Fruit fly (Drosophila melanogaster): ENCODE data around the gene cv-d.

DNA sequence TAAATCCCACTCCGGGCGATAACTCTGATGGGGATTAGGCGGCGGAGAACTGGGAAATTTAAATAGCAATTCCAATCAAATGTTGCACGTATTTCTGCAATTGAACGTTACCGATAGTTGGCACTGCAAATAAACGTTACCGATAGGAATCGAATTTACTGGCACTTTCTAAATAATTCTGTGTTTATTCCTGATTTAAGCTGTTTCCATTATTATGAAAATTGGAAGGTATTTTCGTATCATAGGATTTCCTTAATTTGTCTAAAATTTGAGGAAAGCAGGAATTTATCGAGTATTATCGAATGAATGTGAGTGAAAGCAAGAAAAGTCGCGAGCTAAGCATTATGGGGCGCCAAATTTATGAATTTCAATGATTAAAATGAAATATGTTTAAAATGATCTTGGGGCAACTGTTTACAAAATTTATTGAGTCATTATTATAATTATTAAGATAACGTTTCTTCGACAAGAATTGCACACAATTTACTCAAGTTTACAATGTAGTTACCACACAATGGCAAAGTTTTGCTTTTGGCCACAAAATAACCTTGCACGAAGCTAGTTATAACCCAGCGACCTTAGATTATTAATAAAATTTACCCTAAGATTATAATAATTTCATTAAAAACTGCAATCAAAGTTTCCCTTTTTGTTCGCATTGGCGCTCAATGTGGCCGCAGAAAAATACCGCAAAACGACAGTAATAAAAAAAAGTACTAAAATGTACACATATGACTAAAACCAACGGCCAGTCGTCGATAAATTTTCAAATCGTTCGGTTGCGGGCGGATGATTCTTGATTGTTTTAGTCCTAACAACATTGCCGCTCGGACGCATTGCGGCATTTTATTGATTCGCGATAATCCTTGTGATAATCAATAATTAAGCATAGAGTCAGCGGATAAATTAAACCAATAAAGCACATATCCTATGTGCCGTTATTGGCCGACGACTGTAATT is 49.6 kb downstream of the cv-d start, which contains the start of gene alpha-Man-IIb:
- TF ChIP-seq CG8478 (optimal IDR thresholded peaks at IDR 0.05) (no peak), usp (GFP tag; optimal IDR thresholded peaks at IDR 0.05) (no peak), cas (GFP tag; IDR thresholded peaks at IDR 0.05) (no peak), jing (GFP tag; optimal IDR thresholded peaks at IDR 0.05) (no peak), esg (GFP tag; conservative IDR thresholded peaks at IDR 0.05) (no peak), Vsx1 (GFP tag; optimal IDR thresholded peaks at IDR 0.05) (no peak), exex (tag; optimal IDR thresholded peaks at IDR 0.05) (no peak), ro (GFP tag; IDR thresholded peaks at IDR 0.05) (no peak), hkb (optimal IDR thresholded peaks at IDR 0.05) (no peak), hkb (GFP tag; IDR thresholded peaks at IDR 0.05) (no peak), CG10979 (tag; optimal IDR thresholded peaks at IDR 0.05) (no peak), B-H1 (GFP tag; IDR thresholded peaks at IDR 0.05) (no peak), bbx (GFP tag; IDR thresholded peaks at IDR 0.05; ENCODE audit: partially characterized antibody) (peak; percentile 74)
